Worm (Caenorhabditis elegans): ENCODE results near the gene ZK757.1.

ce11 chrIII:9818763-9819162 lies 52.2 kb downstream of the ZK757.1 start, which contains the start of gene panl-3:
- TF ChIP-seq W03F9.2 (tag; optimal IDR thresholded peaks at IDR 0.05) (no peak), him-1 (tag; optimal IDR thresholded peaks at IDR 0.05) (no peak), dao-5 (tag; optimal IDR thresholded peaks at IDR 0.05) (no peak)
